Fruit fly (Drosophila melanogaster): ENCODE results near the gene pum.
A peak's percentile ranks its signal among the peaks of the same experiment; 100 is the strongest.

pum gene

dm6 chr3R:9051937-9052680 is 185.4 kb downstream of the pum start, which contains the start of gene Kdm2 (continued):
- TF ChIP-seq chm (GFP tag; IDR thresholded peaks at IDR 0.05) (no peak), cwo (GFP tag; optimal IDR thresholded peaks at IDR 0.05) (no peak), CG15269 (tag; optimal IDR thresholded peaks at IDR 0.05) (peak; percentile 35), insv (GFP tag; optimal IDR thresholded peaks at IDR 0.05) (peak in 1 of 2 experiments; percentile 36), CG17385 (GFP tag; optimal IDR thresholded peaks at IDR 0.05) (peak; percentile 42), CG30020 (tag; optimal IDR thresholded peaks at IDR 0.05) (peak; percentile 18), CG1647 (GFP tag; optimal IDR thresholded peaks at IDR 0.05) (peak; percentile 8), CG8290 (GFP tag; optimal IDR thresholded peaks at IDR 0.05) (no peak), CG8290 (tag; optimal IDR thresholded peaks at IDR 0.05) (peak in 1 of 2 experiments; percentile 77), CG11085 (GFP tag; IDR thresholded peaks at IDR 0.05) (no peak), cg (GFP tag; optimal IDR thresholded peaks at IDR 0.05) (no peak), NfI (GFP tag; optimal IDR thresholded peaks at IDR 0.05) (peak; percentile 31), nom (GFP tag; optimal IDR thresholded peaks at IDR 0.05) (peak; percentile 16), gro (GFP tag; optimal IDR thresholded peaks at IDR 0.05) (peak; percentile 63), ttk (GFP tag; IDR thresholded peaks at IDR 0.05) (no peak), unpg (GFP tag; optimal IDR thresholded peaks at IDR 0.05) (peak; percentile 18), CG7745 (tag; optimal IDR thresholded peaks at IDR 0.05) (peak; percentile 18), vnd (GFP tag; IDR thresholded peaks at IDR 0.05; ENCODE audit: partially characterized antibody) (no peak), CG7987 (GFP tag; optimal IDR thresholded peaks at IDR 0.05) (peak; percentile 55), Sox100B (GFP tag; optimal IDR thresholded peaks at IDR 0.05) (no peak), CG10431 (GFP tag; optimal IDR thresholded peaks at IDR 0.05) (peak; percentile 51), CG1233 (GFP tag; optimal IDR thresholded peaks at IDR 0.05) (peak; percentile 30), CG17568 (GFP tag; optimal IDR thresholded peaks at IDR 0.05) (no peak), fd64A (GFP tag; optimal IDR thresholded peaks at IDR 0.05) (no peak), CG18262 (tag; optimal IDR thresholded peaks at IDR 0.05) (peak; percentile 15), Xbp1 (GFP tag; optimal IDR thresholded peaks at IDR 0.05) (no peak), dysf (GFP tag; IDR thresholded peaks at IDR 0.05) (no peak), CG7556 (GFP tag; optimal IDR thresholded peaks at IDR 0.05) (no peak), salm (tag; optimal IDR thresholded peaks at IDR 0.05) (no peak), dan (GFP tag; IDR thresholded peaks at IDR 0.05) (no peak), CG10147 (GFP tag; optimal IDR thresholded peaks at IDR 0.05) (no peak), CG8089 (GFP tag; optimal IDR thresholded peaks at IDR 0.05) (no peak), fd102C (GFP tag; optimal IDR thresholded peaks at IDR 0.05) (peak; percentile 48), gcm (GFP tag; optimal IDR thresholded peaks at IDR 0.05) (no peak), run (tag; optimal IDR thresholded peaks at IDR 0.05) (no peak), CrebB (tag; optimal IDR thresholded peaks at IDR 0.05) (no peak), chif (GFP tag; optimal IDR thresholded peaks at IDR 0.05) (peak in 1 of 2 experiments; percentile 5), CG12659 (GFP tag; optimal IDR thresholded peaks at IDR 0.05) (peak; percentile 62), HLHmδ (GFP tag; optimal IDR thresholded peaks at IDR 0.05) (peak; percentile 83), Atf6 (GFP tag; IDR thresholded peaks at IDR 0.05) (no peak), caup (GFP tag; optimal IDR thresholded peaks at IDR 0.05; ENCODE audit: severe bottlenecking) (peak; percentile 9), gsb-n (tag; optimal IDR thresholded peaks at IDR 0.05) (peak; percentile 30), btn (GFP tag; optimal IDR thresholded peaks at IDR 0.05) (no peak), CG6689 (GFP tag; IDR thresholded peaks at IDR 0.05) (no peak), CG14050 (GFP tag; IDR thresholded peaks at IDR 0.05) (no peak), row (GFP tag; IDR thresholded peaks at IDR 0.05) (no peak), Lpt (GFP tag; optimal IDR thresholded peaks at IDR 0.05) (no peak), Hr51 (GFP tag; optimal IDR thresholded peaks at IDR 0.05) (no peak), CG15514 (GFP tag; optimal IDR thresholded peaks at IDR 0.05) (peak; percentile 96)
